Fruit fly (Drosophila melanogaster) whole organism, embryonic: ENCODE data around the gene senju.
A peak's percentile ranks its signal among the peaks of the same experiment; 100 is the strongest.

Source experiments
- Ada2b ChIP-seq: fragments of 200-800 bp; sonication (Bioruptor generic); IDR thresholded peaks from 2 replicates; pipeline ENCODE4 v1.3.6; 2022; ENCODE audit warnings: missing biosample characterization, missing genetic modification characterization
- Atf3 ChIP-seq: fragments of 200-800 bp; sonication (Bioruptor generic); optimal IDR thresholded peaks from 3 replicates; lab custom pipeline; 2016; ENCODE audit warnings: missing biosample characterization, missing genetic modification characterization
- Atf6 ChIP-seq: fragments of 200-800 bp; sonication (Bioruptor generic); IDR thresholded peaks from 2 replicates; pipeline ENCODE4 v1.3.6; 2022; ENCODE audit warnings: missing biosample characterization, missing genetic modification characterization
- CG10321 ChIP-seq: fragments of 200-800 bp; sonication (Bioruptor generic); IDR thresholded peaks from 2 replicates; pipeline ENCODE4 v1.3.6; 2022; ENCODE audit warnings: missing biosample characterization, missing genetic modification characterization
- CG10565 ChIP-seq: fragments of 200-800 bp; sonication (Bioruptor generic); optimal IDR thresholded peaks from 3 replicates; lab custom pipeline; 2016; ENCODE audit warnings: missing biosample characterization, mild to moderate bottlenecking, missing genetic modification characterization
- CG12104 ChIP-seq: fragments of 200-800 bp; sonication (Bioruptor generic); optimal IDR thresholded peaks from 3 replicates; lab custom pipeline; 2016; ENCODE audit warnings: missing biosample characterization, missing genetic modification characterization
- CG12299 ChIP-seq: fragments of 200-800 bp; sonication (Bioruptor generic); optimal IDR thresholded peaks from 2 replicates; lab custom pipeline; 2018; ENCODE audit warnings: missing biosample characterization, mild to moderate bottlenecking, missing genetic modification characterization
- CG12942 ChIP-seq: fragments of 200-800 bp; sonication (Bioruptor generic); optimal IDR thresholded peaks from 3 replicates; lab custom pipeline; 2016; ENCODE audit warnings: missing biosample characterization, missing genetic modification characterization
- CG13894 ChIP-seq: fragments of 200-800 bp; sonication (Bioruptor generic); optimal IDR thresholded peaks from 3 replicates; lab custom pipeline; 2018; ENCODE audit warnings: missing biosample characterization, mild to moderate bottlenecking, missing genetic modification characterization, moderate library complexity
- CG14667 ChIP-seq: fragments of 200-800 bp; sonication (Bioruptor generic); IDR thresholded peaks from 2 replicates; pipeline ENCODE4 v1.3.6; 2022; ENCODE audit warnings: missing biosample characterization, missing genetic modification characterization
- CG17328 ChIP-seq: fragments of 200-800 bp; sonication (Bioruptor generic); IDR thresholded peaks from 2 replicates; pipeline ENCODE4 v1.3.6; 2022; ENCODE audit warnings: missing biosample characterization, missing genetic modification characterization
- CG17829 ChIP-seq: fragments of 200-800 bp; optimal IDR thresholded peaks from 2 replicates; lab custom pipeline; 2019; ENCODE audit warnings: missing biosample characterization, mild to moderate bottlenecking, missing genetic modification characterization, moderate library complexity
- CG33213 ChIP-seq: fragments of 200-800 bp; sonication (Bioruptor generic); optimal IDR thresholded peaks from 3 replicates; lab custom pipeline; 2016; ENCODE audit warnings: missing biosample characterization, missing genetic modification characterization
- CG34224 ChIP-seq: fragments of 200-800 bp; sonication (Bioruptor generic); IDR thresholded peaks from 3 replicates; pipeline ENCODE4 v1.3.6; 2022; ENCODE audit warnings: missing biosample characterization, missing genetic modification characterization; ENCODE audit not compliant: partially characterized antibody
- CG5245 ChIP-seq: fragments of 200-800 bp; sonication (Bioruptor generic); optimal IDR thresholded peaks from 3 replicates; lab custom pipeline; 2016; ENCODE audit warnings: missing biosample characterization, missing genetic modification characterization
- CG7786 ChIP-seq: fragments of 200-800 bp; sonication (Bioruptor generic); optimal IDR thresholded peaks from 2 replicates; lab custom pipeline; 2016; ENCODE audit warnings: missing biosample characterization, missing genetic modification characterization
- CG7987 ChIP-seq: fragments of 200-800 bp; sonication (Bioruptor generic); optimal IDR thresholded peaks from 2 replicates; lab custom pipeline; 2018; ENCODE audit warnings: missing biosample characterization, mild to moderate bottlenecking, missing genetic modification characterization, moderate library complexity
- CG8281 ChIP-seq: fragments of 200-800 bp; sonication (Bioruptor generic); optimal IDR thresholded peaks from 2 replicates; lab custom pipeline; 2018; ENCODE audit warnings: missing biosample characterization, mild to moderate bottlenecking, missing genetic modification characterization, moderate library complexity
- Dfd ChIP-seq, 2 experiments: fragments of >200 bp; optimal IDR thresholded peaks; 2 replicates each; lab custom pipeline; 2017; ENCODE audit warnings: missing biosample characterization in 2 of 2, missing genetic modification characterization in 2 of 2
- Doc2 ChIP-seq: fragments of 200-800 bp; sonication (Bioruptor generic); IDR thresholded peaks from 2 replicates; pipeline ENCODE4 v1.3.6; 2022; ENCODE audit warnings: missing biosample characterization, missing genetic modification characterization
- Dref ChIP-seq: fragments of 200-800 bp; sonication (Bioruptor generic); IDR thresholded peaks from 2 replicates; pipeline ENCODE4 v1.3.6; 2022; ENCODE audit warnings: missing biosample characterization, missing genetic modification characterization
- HLH54F ChIP-seq: fragments of 200-800 bp; sonication (Bioruptor generic); optimal IDR thresholded peaks from 3 replicates; lab custom pipeline; 2016; ENCODE audit warnings: missing biosample characterization, missing genetic modification characterization
- Hr78 ChIP-seq, 2 experiments: fragments of 200-800 bp in 1 of 2; fragments of >200 bp in 1 of 2; sonication (Bioruptor generic) in 1 of 2; optimal IDR thresholded peaks; 2 replicates each; lab custom pipeline; 2017 to 2019; ENCODE audit warnings: missing biosample characterization in 2 of 2, missing genetic modification characterization in 2 of 2, mild to moderate bottlenecking in 1 of 2, moderate library complexity in 1 of 2
- Hsf ChIP-seq: fragments of 200-800 bp; sonication (Bioruptor generic); optimal IDR thresholded peaks from 3 replicates; lab custom pipeline; 2016; ENCODE audit warnings: missing biosample characterization, missing genetic modification characterization
- Meics ChIP-seq: fragments of 200-800 bp; sonication (Bioruptor generic); optimal IDR thresholded peaks from 2 replicates; lab custom pipeline; 2017; ENCODE audit warnings: missing biosample characterization, mild to moderate bottlenecking, missing genetic modification characterization
- Neu2 ChIP-seq: fragments of 200-800 bp; sonication (Bioruptor generic); optimal IDR thresholded peaks from 3 replicates; lab custom pipeline; 2016; ENCODE audit warnings: missing biosample characterization, missing genetic modification characterization, borderline replicate concordance
- Sin3A ChIP-seq: fragments of >200 bp; optimal IDR thresholded peaks from 2 replicates; lab custom pipeline; 2018
- Tbp ChIP-seq: fragments of >200 bp; optimal IDR thresholded peaks from 2 replicates; lab custom pipeline; 2018; ENCODE audit warnings: missing biosample characterization, missing genetic modification characterization
- aop ChIP-seq: fragments of 200-800 bp; sonication (Bioruptor generic); IDR thresholded peaks from 2 replicates; pipeline ENCODE4 v1.3.6; 2022; ENCODE audit warnings: missing biosample characterization, missing genetic modification characterization
- bbx ChIP-seq: fragments of 200-800 bp; sonication (Bioruptor generic); IDR thresholded peaks from 2 replicates; pipeline ENCODE4 v1.3.6; 2022; ENCODE audit warnings: missing biosample characterization, missing genetic modification characterization; ENCODE audit not compliant: partially characterized antibody
- eve ChIP-seq, 2 experiments: fragments of >200 bp; optimal IDR thresholded peaks; 2 replicates each; lab custom pipeline; 2017; ENCODE audit warnings: missing biosample characterization in 2 of 2, missing genetic modification characterization in 2 of 2
- gce ChIP-seq: fragments of 200-800 bp; sonication (Bioruptor generic); IDR thresholded peaks from 3 replicates; pipeline ENCODE4 v1.3.6; 2022; ENCODE audit warnings: missing biosample characterization, missing genetic modification characterization
- grn ChIP-seq: fragments of 200-800 bp; sonication (Bioruptor generic); optimal IDR thresholded peaks from 3 replicates; lab custom pipeline; 2017; ENCODE audit warnings: missing biosample characterization, missing genetic modification characterization
- gsb-n ChIP-seq: fragments of 200-800 bp; sonication (Bioruptor generic); optimal IDR thresholded peaks from 3 replicates; lab custom pipeline; 2018; ENCODE audit warnings: missing biosample characterization, mild to moderate bottlenecking, missing genetic modification characterization
- hb ChIP-seq: fragments of 200-800 bp; sonication (Bioruptor generic); IDR thresholded peaks from 3 replicates; pipeline ENCODE4 v1.3.6; 2022; ENCODE audit warnings: missing biosample characterization, missing genetic modification characterization; ENCODE audit not compliant: partially characterized antibody
- jing ChIP-seq: fragments of 200-800 bp; sonication (Bioruptor generic); optimal IDR thresholded peaks from 2 replicates; lab custom pipeline; 2018; ENCODE audit warnings: missing biosample characterization, mild to moderate bottlenecking, missing genetic modification characterization
- lilli ChIP-seq: fragments of 200-800 bp; sonication (Bioruptor generic); optimal IDR thresholded peaks from 3 replicates; lab custom pipeline; 2016; ENCODE audit warnings: missing biosample characterization, missing genetic modification characterization
- oc ChIP-seq: fragments of 200-800 bp; sonication (Bioruptor generic); optimal IDR thresholded peaks from 2 replicates; lab custom pipeline; 2018; ENCODE audit warnings: missing biosample characterization, mild to moderate bottlenecking, missing genetic modification characterization, moderate library complexity
- pb ChIP-seq: fragments of 200-800 bp; sonication (Bioruptor generic); optimal IDR thresholded peaks from 3 replicates; lab custom pipeline; 2016; ENCODE audit warnings: missing biosample characterization, missing genetic modification characterization
- prd ChIP-seq, 3 experiments: fragments of >200 bp in 2 of 3; fragments of 200-800 bp in 1 of 3; sonication (Bioruptor generic) in 1 of 3; optimal IDR thresholded peaks in 2 of 3; IDR thresholded peaks in 1 of 3; 2 replicates in 2 of 3; 3 replicates in 1 of 3; pipeline versions ENCODE4 v1.3.6 to Lab custom; 2017 to 2022; ENCODE audit warnings: missing biosample characterization in 1 of 3, missing genetic modification characterization in 1 of 3
- pzg ChIP-seq: fragments of 200-800 bp; sonication (Bioruptor generic); optimal IDR thresholded peaks from 3 replicates; lab custom pipeline; 2018; ENCODE audit warnings: missing biosample characterization, mild to moderate bottlenecking, missing genetic modification characterization, moderate library complexity
- rib ChIP-seq: fragments of 200-800 bp; sonication (Bioruptor generic); IDR thresholded peaks from 2 replicates; pipeline ENCODE4 v1.3.6; 2022; ENCODE audit warnings: missing biosample characterization, missing genetic modification characterization
- ro ChIP-seq: fragments of 200-800 bp; sonication (Bioruptor generic); IDR thresholded peaks from 2 replicates; pipeline ENCODE4 v1.3.6; 2022; ENCODE audit warnings: missing biosample characterization, missing genetic modification characterization
- sqz ChIP-seq: fragments of 200-800 bp; sonication (Bioruptor generic); optimal IDR thresholded peaks from 3 replicates; lab custom pipeline; 2018; ENCODE audit warnings: missing biosample characterization, mild to moderate bottlenecking, missing genetic modification characterization
- ssp ChIP-seq: fragments of 200-800 bp; sonication (Bioruptor generic); IDR thresholded peaks from 2 replicates; pipeline ENCODE4 v1.3.6; 2022; ENCODE audit warnings: missing biosample characterization, missing genetic modification characterization
- trem ChIP-seq: fragments of 200-800 bp; optimal IDR thresholded peaks from 3 replicates; lab custom pipeline; 2019; ENCODE audit warnings: missing biosample characterization, mild to moderate bottlenecking, missing genetic modification characterization, moderate library complexity
- tup ChIP-seq: fragments of 200-800 bp; sonication (Bioruptor generic); optimal IDR thresholded peaks from 2 replicates; lab custom pipeline; 2016; ENCODE audit warnings: missing biosample characterization, mild to moderate bottlenecking, missing genetic modification characterization, moderate library complexity
- wor ChIP-seq: fragments of 200-800 bp; sonication (Bioruptor generic); IDR thresholded peaks from 2 replicates; pipeline ENCODE4 v1.3.6; 2022; ENCODE audit warnings: missing biosample characterization, missing genetic modification characterization
- z ChIP-seq: fragments of 200-800 bp; sonication (Bioruptor generic); IDR thresholded peaks from 3 replicates; pipeline ENCODE4 v1.3.6; 2022; ENCODE audit warnings: missing biosample characterization, missing genetic modification characterization
- zen ChIP-seq: fragments of 200-800 bp; sonication (Bioruptor generic); optimal IDR thresholded peaks from 3 replicates; lab custom pipeline; 2018; ENCODE audit warnings: missing biosample characterization, mild to moderate bottlenecking, missing genetic modification characterization, moderate library complexity

The senju gene

DNA sequence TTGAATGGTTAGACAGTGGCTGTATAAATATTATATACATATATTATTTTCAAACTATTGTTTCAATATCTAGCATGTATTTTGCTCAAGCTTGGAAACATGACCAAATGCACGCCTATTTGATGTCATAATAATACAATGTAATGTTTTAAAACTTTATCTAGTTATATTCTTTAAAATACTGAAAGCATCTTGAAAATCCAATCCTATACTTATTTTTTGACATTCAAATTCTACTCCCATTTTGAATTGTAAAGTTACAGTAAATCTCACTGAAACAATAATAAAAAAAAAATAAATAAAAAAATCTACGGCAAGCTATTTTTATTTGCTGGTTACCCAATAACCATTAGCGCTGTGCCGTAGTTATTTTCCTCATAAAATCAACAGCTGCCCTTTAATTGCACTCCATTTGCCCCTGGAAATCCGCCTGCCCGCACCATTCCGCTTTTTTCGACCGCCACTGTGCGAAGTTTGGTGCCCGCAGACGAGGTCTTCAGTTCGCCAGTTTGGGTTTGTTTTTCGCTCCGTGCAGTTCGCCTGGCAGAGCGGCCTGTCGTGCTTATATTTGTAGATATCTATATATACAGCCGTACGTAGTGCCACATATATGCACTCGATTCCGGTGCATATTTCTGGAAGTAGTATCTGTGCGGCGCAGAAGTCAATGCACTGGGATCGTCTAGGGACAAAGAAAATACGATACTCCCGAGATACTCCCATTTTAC lies 7.6 kb upstream of the senju start (continued):
- TF ChIP-seq ro (GFP tag; lab: Robert Waterston, UW) (no peak; the same call in 1 of the 2 replicates), CG7987 (no peak), CG12104 (peak; percentile 41), bbx (GFP tag; lab: Robert Waterston, UW) (peak; percentile 46), CG14667 (GFP tag; lab: Robert Waterston, UW) (peak; percentile 31; the same call in 1 of the 2 replicates), gce (peak; percentile 77; the same call in 2 of the 3 replicates), Doc2 (GFP tag; lab: Robert Waterston, UW) (no peak), CG12942 (GFP tag; lab: Kevin White, UChicago) (peak; percentile 36), CG34224 (GFP tag; lab: Robert Waterston, UW) (no peak), CG17328 (GFP tag; lab: Robert Waterston, UW) (peak; percentile 13; the same call in 1 of the 2 replicates), Atf6 (GFP tag; lab: Robert Waterston, UW) (peak; percentile 61; the same call in 1 of the 2 replicates), ssp (GFP tag; lab: Robert Waterston, UW) (no peak), prd (optimal IDR thresholded peaks at IDR 0.05; lab: Kevin White, UChicago) (no peak), prd (GFP tag; IDR thresholded peaks at IDR 0.05; lab: Robert Waterston, UW) (peak; percentile 61; the same call in 1 of the 3 replicates), Dref (GFP tag; lab: Robert Waterston, UW) (no peak), jing (GFP tag; lab: Kevin White, UChicago) (no peak), pb (GFP tag; lab: Kevin White, UChicago) (no peak), Sin3A (lab: Kevin White, UChicago) (no peak), grn (no peak), trem (peak; percentile 11), CG8281 (no peak), CG7786 (peak; percentile 26), CG12299 (tag; lab: Kevin White, UChicago) (no peak), pzg (no peak), lilli (GFP tag; lab: Kevin White, UChicago) (peak; percentile 57), CG33213 (GFP tag; lab: Kevin White, UChicago) (peak; percentile 3), Atf3 (GFP tag; lab: Kevin White, UChicago) (peak; percentile 5), zen (tag; lab: Kevin White, UChicago) (no peak), gsb-n (tag; lab: Kevin White, UChicago) (peak; percentile 32), CG10321 (GFP tag; lab: Robert Waterston, UW) (0 out of 2 replicates have a peak, but pooled peaks have one; percentile 35), CG5245 (GFP tag; lab: Kevin White, UChicago) (no peak), CG10565 (no peak), Ada2b (no peak), Hsf (GFP tag; lab: Kevin White, UChicago) (peak; percentile 27), eve (GFP tag; optimal IDR thresholded peaks at IDR 0.05; lab: Kevin White, UChicago) (no peak), Dfd (GFP tag; optimal IDR thresholded peaks at IDR 0.05; lab: Kevin White, UChicago) (no peak), CG13894 (tag; lab: Kevin White, UChicago) (no peak), Neu2 (GFP tag; lab: Kevin White, UChicago) (no peak), Tbp (GFP tag; lab: Kevin White, UChicago) (no peak), Hr78 (GFP tag; optimal IDR thresholded peaks at IDR 0.05; lab: Kevin White, UChicago) (no peak), tup (no peak), CG17829 (tag; lab: Kevin White, UChicago) (peak; percentile 42), oc (tag; lab: Kevin White, UChicago) (no peak), wor (GFP tag; lab: Robert Waterston, UW) (no peak), hb (no peak), z (GFP tag; lab: Robert Waterston, UW) (no peak), aop (no peak), sqz (GFP tag; lab: Kevin White, UChicago) (peak; percentile 82), HLH54F (GFP tag; lab: Kevin White, UChicago) (no peak), rib (GFP tag; lab: Robert Waterston, UW) (no peak), Meics (GFP tag; lab: Kevin White, UChicago) (peak; percentile 68)
